Worm (Caenorhabditis elegans) whole organism, midembryonic: ENCODE results near the gene dmsr-16.

ENCODE experiments used
- T22C8.4 ChIP-seq: fragments of 200-800 bp; sonication (Bioruptor generic); IDR thresholded peaks from 2 replicates; pipeline ENCODE4 v1.3.6; 2022; ENCODE audit warnings: missing genetic modification characterization, missing compliant biosample characterization
- cog-1 ChIP-seq: sonication (generic microtip); optimal IDR thresholded peaks from 2 replicates; lab custom pipeline; 2016; ENCODE audit warnings: missing genetic modification characterization, missing compliant biosample characterization
- flt-1 ChIP-seq: fragments of 200-800 bp; sonication (Bioruptor generic); IDR thresholded peaks from 2 replicates; pipeline ENCODE4 v1.3.6; 2022; ENCODE audit warnings: missing genetic modification characterization, missing compliant biosample characterization
- klf-2 ChIP-seq: fragments of 200-800 bp; sonication (Bioruptor generic); conservative IDR thresholded peaks from 2 replicates; pipeline ENCODE4 v1.3.6; 2022; ENCODE audit warnings: missing genetic modification reagents, missing genetic modification characterization, missing compliant biosample characterization
- med-1 ChIP-seq: sonication (generic microtip); optimal IDR thresholded peaks from 2 replicates; lab custom pipeline; 2017; ENCODE audit warnings: missing genetic modification characterization, mild to moderate bottlenecking, missing compliant biosample characterization, antibody characterized with exemption, missing genetic modification reagents; ENCODE audit not compliant: insufficient read depth
- ref-1 ChIP-seq: fragments of 200-800 bp; sonication (Bioruptor generic); conservative IDR thresholded peaks from 2 replicates; pipeline ENCODE4 v1.3.6; 2022; ENCODE audit warnings: missing genetic modification reagents, missing genetic modification characterization, missing compliant biosample characterization
- tab-1 ChIP-seq: fragments of 200-800 bp; sonication (Bioruptor generic); IDR thresholded peaks from 2 replicates; pipeline ENCODE4 v1.3.6; 2022; ENCODE audit warnings: missing genetic modification characterization, missing compliant biosample characterization
- ztf-23 ChIP-seq: fragments of 200-800 bp; sonication (Bioruptor generic); IDR thresholded peaks from 2 replicates; pipeline ENCODE4 v1.3.6; 2022; ENCODE audit warnings: missing genetic modification reagents, missing genetic modification characterization, missing compliant biosample characterization
- ztf-29 ChIP-seq: fragments of 200-800 bp; sonication (Bioruptor generic); IDR thresholded peaks from 2 replicates; pipeline ENCODE4 v1.3.6; 2022; ENCODE audit warnings: missing genetic modification reagents, missing genetic modification characterization, missing compliant biosample characterization

DNA sequence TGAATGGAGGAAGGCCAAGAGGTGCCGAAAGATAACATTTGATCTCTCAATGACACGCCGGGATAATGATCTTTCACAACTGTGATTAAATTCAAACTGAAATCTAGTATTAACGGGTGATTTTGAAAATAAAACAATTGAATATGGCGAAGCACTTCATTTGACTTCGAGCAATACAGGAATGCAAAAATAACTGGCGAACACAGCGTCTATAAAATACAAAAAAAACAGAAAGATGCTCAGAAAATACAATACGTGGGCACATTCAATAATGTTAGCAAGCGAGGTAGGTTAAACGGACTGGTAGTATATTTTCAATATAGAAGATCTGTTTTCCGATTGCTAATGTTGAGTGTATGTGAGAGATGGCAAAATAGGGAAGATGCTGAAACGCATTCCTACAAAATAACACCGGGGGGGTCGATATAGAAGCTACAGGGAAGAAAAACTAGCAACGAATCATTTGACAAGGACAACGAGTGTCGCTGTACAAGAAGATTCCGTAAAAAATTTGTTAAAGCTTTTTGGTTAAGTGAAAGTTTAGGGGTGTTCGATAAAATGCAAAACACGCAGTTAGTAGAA is 25.7 kb downstream of the dmsr-16 start:
- TF ChIP-seq ztf-23 (GFP tag; lab: Robert Waterston, UW) (no peak), flt-1 (GFP tag; lab: Robert Waterston, UW) (no peak), ztf-29 (GFP tag; lab: Robert Waterston, UW) (no peak), ref-1 (no peak), T22C8.4 (no peak), tab-1 (GFP tag; lab: Robert Waterston, UW) (no peak), klf-2 (no peak), cog-1 (no peak), med-1 (GFP tag; lab: Kevin White, UChicago) (no peak)
